Worm (Caenorhabditis elegans) whole organism, L2 larva: ENCODE measurements around the gene ZK180.6.

Experiments
- F13H6.1 ChIP-seq: sonication (generic microtip); optimal IDR thresholded peaks from 2 replicates; lab custom pipeline; 2016; ENCODE audit warnings: missing genetic modification characterization, missing compliant biosample characterization
- R02D3.7 ChIP-seq: fragments of 150-350 bp; optimal IDR thresholded peaks from 2 replicates; lab custom pipeline; 2014; ENCODE audit warnings: missing biosample characterization, missing genetic modification characterization
- Y55F3AM.14 ChIP-seq: fragments of 200-800 bp; sonication (Bioruptor generic); optimal IDR thresholded peaks from 2 replicates; lab custom pipeline; 2018; ENCODE audit warnings: mild to moderate bottlenecking, missing genetic modification characterization, missing compliant biosample characterization
- ZK546.5 ChIP-seq: sonication (generic microtip); optimal IDR thresholded peaks from 2 replicates; lab custom pipeline; 2017; ENCODE audit warnings: missing biosample characterization, missing genetic modification characterization
- alr-1 ChIP-seq: fragments of 150-350 bp; optimal IDR thresholded peaks from 2 replicates; lab custom pipeline; 2014; ENCODE audit warnings: missing biosample characterization, missing genetic modification characterization
- blmp-1 ChIP-seq: sonication (generic microtip); optimal IDR thresholded peaks from 2 replicates; lab custom pipeline; 2017; ENCODE audit warnings: missing genetic modification characterization, mild to moderate bottlenecking, missing compliant biosample characterization, antibody characterized with exemption, moderate library complexity; ENCODE audit not compliant: insufficient read depth
- ceh-16 ChIP-seq: fragments of 150-350 bp; optimal IDR thresholded peaks from 2 replicates; lab custom pipeline; 2014; ENCODE audit warnings: missing biosample characterization, missing genetic modification characterization
- ceh-82 ChIP-seq: fragments of 150-350 bp; optimal IDR thresholded peaks from 2 replicates; lab custom pipeline; 2014; ENCODE audit warnings: missing biosample characterization, missing genetic modification characterization
- crh-2 ChIP-seq: sonication (generic microtip); optimal IDR thresholded peaks from 2 replicates; lab custom pipeline; 2017; ENCODE audit warnings: missing biosample characterization, missing genetic modification characterization
- egl-27 ChIP-seq: sonication (generic microtip); optimal IDR thresholded peaks from 3 replicates; lab custom pipeline; 2017; ENCODE audit warnings: missing biosample characterization, missing genetic modification reagents, missing genetic modification characterization
- elt-3 ChIP-seq: sonication (generic microtip); optimal IDR thresholded peaks from 2 replicates; lab custom pipeline; 2017; ENCODE audit warnings: missing biosample characterization, missing genetic modification characterization
- gmeb-1 ChIP-seq: fragments of 150-350 bp; optimal IDR thresholded peaks from 2 replicates; lab custom pipeline; 2014; ENCODE audit warnings: missing biosample characterization, missing genetic modification characterization
- lin-11 ChIP-seq: fragments of 150-350 bp; sonication (generic microtip); optimal IDR thresholded peaks from 2 replicates; lab custom pipeline; 2014; ENCODE audit warnings: missing biosample characterization, missing genetic modification characterization, inconsistent platforms, mixed read lengths
- lin-13 ChIP-seq: fragments of 150-350 bp; optimal IDR thresholded peaks from 2 replicates; lab custom pipeline; 2014; ENCODE audit warnings: missing biosample characterization, missing genetic modification reagents, missing genetic modification characterization
- lsy-2 ChIP-seq, 2 experiments: fragments of 150-350 bp in 1 of 2; sonication (generic microtip) in 1 of 2; optimal IDR thresholded peaks; 2 replicates each; lab custom pipeline; 2014 to 2017; ENCODE audit warnings: missing biosample characterization in 2 of 2, missing genetic modification characterization in 2 of 2
- mab-5 ChIP-seq: fragments of 150-350 bp; optimal IDR thresholded peaks from 2 replicates; lab custom pipeline; 2014; ENCODE audit warnings: missing biosample characterization, missing genetic modification characterization
- mbf-1 ChIP-seq: sonication (generic microtip); optimal IDR thresholded peaks from 2 replicates; lab custom pipeline; 2017; ENCODE audit warnings: missing biosample characterization, missing genetic modification characterization
- nhr-11 ChIP-seq: fragments of 150-350 bp; optimal IDR thresholded peaks from 2 replicates; lab custom pipeline; 2014; ENCODE audit warnings: missing biosample characterization, missing genetic modification characterization
- nhr-129 ChIP-seq: fragments of 150-350 bp; optimal IDR thresholded peaks from 2 replicates; lab custom pipeline; 2014; ENCODE audit warnings: missing biosample characterization, missing genetic modification characterization
- nhr-21 ChIP-seq: fragments of 150-350 bp; optimal IDR thresholded peaks from 2 replicates; lab custom pipeline; 2014; ENCODE audit warnings: missing biosample characterization, missing genetic modification characterization
- nhr-6 ChIP-seq: fragments of 150-350 bp; optimal IDR thresholded peaks from 2 replicates; lab custom pipeline; 2014; ENCODE audit warnings: missing biosample characterization, missing genetic modification characterization
- nhr-77 ChIP-seq: fragments of 150-350 bp; optimal IDR thresholded peaks from 2 replicates; lab custom pipeline; 2014; ENCODE audit warnings: missing biosample characterization, missing genetic modification characterization
- peb-1 ChIP-seq: fragments of 150-350 bp; optimal IDR thresholded peaks from 2 replicates; lab custom pipeline; 2014; ENCODE audit warnings: missing biosample characterization, missing genetic modification characterization
- sem-4 ChIP-seq: fragments of 150-350 bp; optimal IDR thresholded peaks from 2 replicates; lab custom pipeline; 2014; ENCODE audit warnings: missing biosample characterization, missing genetic modification reagents, missing genetic modification characterization
- skn-1 ChIP-seq: sonication (generic microtip); optimal IDR thresholded peaks from 2 replicates; lab custom pipeline; 2017; ENCODE audit warnings: missing biosample characterization, missing genetic modification characterization
- sma-3 ChIP-seq: sonication (generic microtip); optimal IDR thresholded peaks from 2 replicates; lab custom pipeline; 2016; ENCODE audit warnings: missing genetic modification reagents, missing genetic modification characterization, missing compliant biosample characterization
- sma-9 ChIP-seq, 2 experiments: fragments of 150-350 bp in 1 of 2; sonication (generic microtip) in 1 of 2; optimal IDR thresholded peaks; 2 replicates each; lab custom pipeline; 2014 to 2016; ENCODE audit warnings: missing genetic modification characterization in 2 of 2, mild to moderate bottlenecking in 1 of 2, missing biosample characterization in 1 of 2, missing compliant biosample characterization in 1 of 2, missing genetic modification reagents in 1 of 2, moderate library complexity in 1 of 2
- snpc-4 ChIP-seq: fragments of 150-350 bp; optimal IDR thresholded peaks from 2 replicates; lab custom pipeline; 2014; ENCODE audit warnings: missing biosample characterization, missing genetic modification characterization
- unc-55 ChIP-seq: fragments of 150-350 bp; sonication (generic microtip); optimal IDR thresholded peaks from 3 replicates; lab custom pipeline; 2014; ENCODE audit warnings: missing biosample characterization, missing genetic modification reagents, missing genetic modification characterization
- unc-62 ChIP-seq: fragments of 150-350 bp; optimal IDR thresholded peaks from 2 replicates; lab custom pipeline; 2014; ENCODE audit warnings: missing biosample characterization, missing genetic modification reagents, missing genetic modification characterization
- zag-1 ChIP-seq: fragments of 150-350 bp; optimal IDR thresholded peaks from 2 replicates; lab custom pipeline; 2014; ENCODE audit warnings: missing biosample characterization, missing genetic modification characterization
- ztf-11 ChIP-seq: sonication (generic microtip); optimal IDR thresholded peaks from 2 replicates; lab custom pipeline; 2017; ENCODE audit warnings: missing biosample characterization, missing genetic modification characterization
- ztf-4 ChIP-seq: fragments of 150-350 bp; optimal IDR thresholded peaks from 2 replicates; lab custom pipeline; 2014; ENCODE audit warnings: missing biosample characterization, missing genetic modification characterization

The ZK180.6 gene

ce11 chrIV:4513269-4513819 lies 11.5 kb downstream of the ZK180.6 start, which contains the start of gene sar-1 (continued):
- TF ChIP-seq mbf-1 (tag; lab: Kevin White, UChicago), result no peak
- no peak for TF ChIP-seq ztf-11 (tag; lab: Kevin White, UChicago)
- TF ChIP-seq alr-1 (tag; lab: Kevin White, UChicago), result no peak
- TF ChIP-seq nhr-6, result peak; percentile 31

ce11 chrIV:4511259-4511890 lies 13.5 kb downstream of the ZK180.6 start, which contains the start of the genes rfth-1 and ZK180.8:
Gene rfth-1, minus strand, starts transcription at chrIV:4511309.
Gene ZK180.8, minus strand, starts transcription at chrIV:4511724.
- TF ChIP-seq crh-2 (tag; lab: Kevin White, UChicago) (peak; percentile 14), ceh-82 (tag; lab: Kevin White, UChicago) (no peak), unc-55 (peak; percentile 32)
- TF ChIP-seq, all 48 proteins: peak for 2

ce11 chrIV:4506637-4507036 lies 18.2 kb downstream of the ZK180.6 start, which contains the start of gene gbb-2:
Gene gbb-2, minus strand, starts transcription at chrIV:4506748.
- TF ChIP-seq zag-1 (tag; lab: Kevin White, UChicago), result no peak
- TF ChIP-seq egl-27 (tag; lab: Kevin White, UChicago), result no peak
- peak in 1 of 2 experiments; percentile 11 for TF ChIP-seq lsy-2 (tag; optimal IDR thresholded peaks at IDR 0.05; lab: Kevin White, UChicago)
- TF ChIP-seq blmp-1 (tag; lab: Kevin White, UChicago), result no peak
- TF ChIP-seq nhr-77 (tag; lab: Kevin White, UChicago), result no peak
- peak; percentile 20 for TF ChIP-seq sma-9 (GFP tag; optimal IDR thresholded peaks at IDR 0.05; lab: Kevin White, UChicago)
- TF ChIP-seq sma-9 (tag; optimal IDR thresholded peaks at IDR 0.05; lab: Kevin White, UChicago), result no peak
- no peak for TF ChIP-seq ztf-11 (tag; lab: Kevin White, UChicago)
- no peak for TF ChIP-seq nhr-129 (tag; lab: Kevin White, UChicago)
- TF ChIP-seq ZK546.5 (tag; lab: Kevin White, UChicago), result no peak
- TF ChIP-seq mab-5 (tag; lab: Kevin White, UChicago), result no peak
- TF ChIP-seq F13H6.1, result peak; percentile 66
- TF ChIP-seq gmeb-1 (tag; lab: Kevin White, UChicago), result no peak
- no peak for TF ChIP-seq nhr-11 (tag; lab: Kevin White, UChicago)
- TF ChIP-seq nhr-21 (tag; lab: Kevin White, UChicago), result no peak
- no peak for TF ChIP-seq ceh-82 (tag; lab: Kevin White, UChicago)
- TF ChIP-seq unc-62 (GFP tag; lab: Kevin White, UChicago), result no peak
- TF ChIP-seq ceh-16 (tag; lab: Kevin White, UChicago), result no peak
- no peak for TF ChIP-seq snpc-4 (tag; lab: Kevin White, UChicago)
- TF ChIP-seq skn-1, result no peak

- TF ChIP-seq nhr-77 (tag; lab: Kevin White, UChicago), result no peak
- no peak for TF ChIP-seq nhr-6
- TF ChIP-seq nhr-129 (tag; lab: Kevin White, UChicago), result no peak
- TF ChIP-seq ZK546.5 (tag; lab: Kevin White, UChicago), result no peak
- TF ChIP-seq peb-1, result no peak
- TF ChIP-seq Y55F3AM.14, result no peak
- TF ChIP-seq unc-55, result no peak
- TF ChIP-seq nhr-21 (tag; lab: Kevin White, UChicago), result no peak
- TF ChIP-seq ztf-4 (tag; lab: Kevin White, UChicago), result no peak
These were observed 19.8 kb downstream of the ZK180.6 start for ce11 chrIV:4505078-4505477.

- TF ChIP-seq nhr-77 (tag; lab: Kevin White, UChicago) (no peak), lin-11 (no peak), sem-4 (no peak), zag-1 (tag; lab: Kevin White, UChicago) (no peak), lsy-2 (tag; optimal IDR thresholded peaks at IDR 0.05; lab: Kevin White, UChicago) (no peak), Y55F3AM.14 (no peak), lin-13 (no peak), snpc-4 (tag; lab: Kevin White, UChicago) (no peak), R02D3.7 (tag; lab: Kevin White, UChicago) (no peak), elt-3 (tag; lab: Kevin White, UChicago) (no peak), sma-3 (GFP tag; lab: Kevin White, UChicago) (no peak), mbf-1 (tag; lab: Kevin White, UChicago) (no peak)
These were observed 34.6 kb downstream of the ZK180.6 start, which contains the start of gene ZK180.7 for ce11 chrIV:4490148-4490652. Gene ZK180.7, plus strand, starts transcription at chrIV:4490542.
